Fruit fly (Drosophila melanogaster): ENCODE measurements around the gene CG10979.
A peak's percentile ranks its signal among the peaks of the same experiment; 100 is the strongest.

The CG10979 gene

DNA sequence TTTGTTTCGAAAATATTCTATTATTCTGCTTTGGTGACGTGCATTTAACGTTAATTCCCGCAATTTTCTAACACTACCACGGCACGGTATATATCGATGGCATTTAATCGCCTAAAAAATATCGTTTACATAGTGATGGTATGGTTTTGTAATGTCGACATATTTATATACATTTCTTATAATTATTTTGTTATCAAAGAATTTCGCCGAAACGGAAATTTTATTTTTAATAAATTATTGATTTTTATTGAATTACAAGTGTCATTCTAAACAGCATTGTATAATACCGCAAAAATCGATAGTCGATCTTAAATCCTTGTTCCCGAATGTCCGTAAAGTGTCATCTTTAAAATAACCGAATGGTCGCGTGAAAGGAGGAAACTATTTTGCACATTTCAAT, 30.0 kb downstream of the CG10979 start, which contains the start of the genes Sec20 and dgrn (continued):
- TF ChIP-seq zf30C (GFP tag; optimal IDR thresholded peaks at IDR 0.05) (no peak), CG32772 (GFP tag; IDR thresholded peaks at IDR 0.05) (peak; percentile 50; the same call in 1 of the 2 replicates), CG14710 (tag; optimal IDR thresholded peaks at IDR 0.05) (peak; percentile 89), dimm (GFP tag; IDR thresholded peaks at IDR 0.05) (no peak), NC2α (GFP tag; optimal IDR thresholded peaks at IDR 0.05) (no peak), pb (GFP tag; optimal IDR thresholded peaks at IDR 0.05) (no peak), Optix (GFP tag; IDR thresholded peaks at IDR 0.05) (no peak), cwo (GFP tag; optimal IDR thresholded peaks at IDR 0.05) (peak; percentile 31), lab (GFP tag; optimal IDR thresholded peaks at IDR 0.05) (peak; percentile 71), Mes4 (GFP tag; optimal IDR thresholded peaks at IDR 0.05) (peak; percentile 25), CG16813 (GFP tag; IDR thresholded peaks at IDR 0.05; ENCODE audit: partially characterized antibody) (peak; percentile 96), jing (GFP tag; optimal IDR thresholded peaks at IDR 0.05) (no peak), lola (GFP tag; optimal IDR thresholded peaks at IDR 0.05) (peak in 1 of 3 experiments; percentile 69), CG4854 (GFP tag; optimal IDR thresholded peaks at IDR 0.05) (peak; percentile 50), cad (GFP tag; optimal IDR thresholded peaks at IDR 0.05) (no peak), CG8944 (GFP tag; optimal IDR thresholded peaks at IDR 0.05) (no peak), lbe (GFP tag; optimal IDR thresholded peaks at IDR 0.05) (peak; percentile 83), Ptx1 (GFP tag; IDR thresholded peaks at IDR 0.05) (peak; percentile 75), CG17328 (GFP tag; IDR thresholded peaks at IDR 0.05) (no peak), fd96Cb (tag; optimal IDR thresholded peaks at IDR 0.05) (peak; percentile 31), CG11456 (GFP tag; IDR thresholded peaks at IDR 0.05) (peak; percentile 70; the same call in 2 of the 3 replicates), CkIIα-i1 (GFP tag; IDR thresholded peaks at IDR 0.05) (no peak), ab (GFP tag; optimal IDR thresholded peaks at IDR 0.05) (no peak), ash1 (GFP tag; optimal IDR thresholded peaks at IDR 0.05) (no peak), CG15073 (GFP tag; optimal IDR thresholded peaks at IDR 0.05) (no peak), Doc3 (GFP tag; IDR thresholded peaks at IDR 0.05; ENCODE audit: partially characterized antibody) (peak; percentile 91), Fer2 (tag; optimal IDR thresholded peaks at IDR 0.05) (peak; percentile 43), CG1647 (GFP tag; optimal IDR thresholded peaks at IDR 0.05) (peak; percentile 67), sr (GFP tag; IDR thresholded peaks at IDR 0.05) (no peak), salm (tag; optimal IDR thresholded peaks at IDR 0.05) (no peak), CHES-1-like (GFP tag; optimal IDR thresholded peaks at IDR 0.05) (peak; percentile 48), CG10979 (tag; optimal IDR thresholded peaks at IDR 0.05) (peak; percentile 64), CG6254 (GFP tag; optimal IDR thresholded peaks at IDR 0.05) (no peak), CG30403 (GFP tag; optimal IDR thresholded peaks at IDR 0.05) (peak; percentile 84), stc (GFP tag; IDR thresholded peaks at IDR 0.05) (peak; percentile 43; the same call in 1 of the 2 replicates), CG17359 (tag; optimal IDR thresholded peaks at IDR 0.05) (peak; percentile 29), ac (GFP tag; optimal IDR thresholded peaks at IDR 0.05) (no peak), CG2712 (tag; optimal IDR thresholded peaks at IDR 0.05) (peak; percentile 88), CG8359 (GFP tag; optimal IDR thresholded peaks at IDR 0.05; ENCODE audit: borderline replicate concordance) (no peak), HLH4C (GFP tag; IDR thresholded peaks at IDR 0.05; ENCODE audit: partially characterized antibody) (peak; percentile 92), Hey (tag; optimal IDR thresholded peaks at IDR 0.05) (no peak), CG11398 (GFP tag; optimal IDR thresholded peaks at IDR 0.05) (no peak), CG7271 (tag; optimal IDR thresholded peaks at IDR 0.05) (peak; percentile 50), Dll (GFP tag; IDR thresholded peaks at IDR 0.05; ENCODE audit: partially characterized antibody) (peak; percentile 96), CG10654 (GFP tag; optimal IDR thresholded peaks at IDR 0.05) (peak; percentile 50), Hand (GFP tag; optimal IDR thresholded peaks at IDR 0.05) (no peak), mam (GFP tag; optimal IDR thresholded peaks at IDR 0.05) (peak; percentile 51), Med (GFP tag) (peak; percentile 79), otp (GFP tag; IDR thresholded peaks at IDR 0.05) (no peak), Dek (tag; optimal IDR thresholded peaks at IDR 0.05) (peak; percentile 62)
